Worm (Caenorhabditis elegans) whole organism, L4 larva: ENCODE data around the gene sec-6.

ENCODE experiments used
- Y5F2A.4 ChIP-seq: fragments of 200-800 bp; sonication (Bioruptor generic); optimal IDR thresholded peaks from 2 replicates; lab custom pipeline; 2018; ENCODE audit warnings: mild to moderate bottlenecking, missing genetic modification characterization, missing compliant biosample characterization
- aha-1 ChIP-seq: fragments of 150-350 bp; peaks from one replicate; lab custom pipeline; 2014; ENCODE audit warnings: missing biosample characterization, missing genetic modification characterization
- ceh-32 ChIP-seq: sonication (generic microtip); optimal IDR thresholded peaks from 2 replicates; lab custom pipeline; 2016; ENCODE audit warnings: mild to moderate bottlenecking, missing genetic modification characterization, missing compliant biosample characterization; ENCODE audit not compliant: poor library complexity
- daf-16 ChIP-seq, 3 experiments: sonication (generic microtip); optimal IDR thresholded peaks; 2 replicates each; lab custom pipeline; 2016 to 2017; ENCODE audit warnings: missing genetic modification characterization in 3 of 3, missing genetic modification reagents in 3 of 3, mild to moderate bottlenecking in 2 of 3, missing compliant biosample characterization in 2 of 3, missing biosample characterization in 1 of 3, moderate library complexity in 1 of 3
- daf-8 ChIP-seq: fragments of 200-800 bp; sonication (Bioruptor generic); IDR thresholded peaks from 2 replicates; pipeline ENCODE4 v1.3.6; 2022; ENCODE audit warnings: missing genetic modification characterization, missing compliant biosample characterization
- dmd-9 ChIP-seq: fragments of 200-800 bp; sonication (Bioruptor generic); IDR thresholded peaks from 2 replicates; pipeline ENCODE4 v1.3.6; 2022; ENCODE audit warnings: missing genetic modification reagents, missing genetic modification characterization, missing compliant biosample characterization
- gei-8 ChIP-seq: fragments of 200-800 bp; sonication (Bioruptor generic); optimal IDR thresholded peaks from 2 replicates; lab custom pipeline; 2018; ENCODE audit warnings: mild to moderate bottlenecking, missing genetic modification characterization, missing compliant biosample characterization
- lin-39 ChIP-seq: fragments of 150-350 bp; optimal IDR thresholded peaks from 2 replicates; lab custom pipeline; 2014; ENCODE audit warnings: missing biosample characterization, missing genetic modification reagents, missing genetic modification characterization
- nhr-76 ChIP-seq: fragments of 150-350 bp; optimal IDR thresholded peaks from 2 replicates; lab custom pipeline; 2014; ENCODE audit warnings: missing biosample characterization, missing genetic modification characterization
- pha-4 ChIP-seq, 2 experiments: fragments of 150-350 bp in 1 of 2; fragments of 200-800 bp in 1 of 2; sonication (Bioruptor generic) in 1 of 2; IDR thresholded peaks in 1 of 2; optimal IDR thresholded peaks in 1 of 2; 2 replicates each; pipeline versions ENCODE4 v1.3.6 to Lab custom; 2014 to 2022; ENCODE audit warnings: missing genetic modification characterization in 2 of 2, missing genetic modification reagents in 2 of 2, missing biosample characterization in 1 of 2, missing compliant biosample characterization in 1 of 2
- pqm-1 ChIP-seq: sonication (generic microtip); optimal IDR thresholded peaks from 2 replicates; lab custom pipeline; 2017; ENCODE audit warnings: missing biosample characterization, missing genetic modification characterization
- unc-62 ChIP-seq, 3 experiments: fragments of 150-350 bp in 1 of 3; sonication (generic microtip); optimal IDR thresholded peaks in 2 of 3; peaks in 1 of 3; 1 replicate in 1 of 3; 2 replicates in 2 of 3; lab custom pipeline; 2014 to 2017; ENCODE audit warnings: missing biosample characterization in 3 of 3, missing genetic modification characterization in 3 of 3, missing genetic modification reagents in 3 of 3, missing genotype in 1 of 3
- ztf-7 ChIP-seq: fragments of 150-350 bp; optimal IDR thresholded peaks from 2 replicates; lab custom pipeline; 2014; ENCODE audit warnings: missing biosample characterization, missing genetic modification characterization

DNA sequence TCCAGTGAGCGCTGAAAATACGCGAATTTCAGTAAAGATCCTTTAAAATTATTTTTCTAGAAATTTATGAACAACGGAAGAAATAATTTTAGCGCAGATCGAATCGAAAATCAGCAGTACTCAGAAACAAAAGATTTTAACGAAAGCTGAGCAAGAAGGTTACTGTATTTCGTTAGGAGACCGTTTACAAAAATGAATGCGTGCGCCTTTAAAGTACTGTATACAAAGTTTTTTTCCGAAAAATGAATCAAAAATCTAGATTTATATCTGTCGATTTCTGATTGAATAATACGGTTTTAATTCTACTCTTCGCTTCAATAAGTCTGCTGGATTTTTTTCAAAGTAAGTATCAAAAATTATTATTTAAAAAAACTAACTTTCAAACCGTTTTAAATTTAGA lies 54.7 kb downstream of the sec-6 start, which contains the start of the genes EEED8.14 and EEED8.3:
- TF ChIP-seq ztf-7 (tag; lab: Kevin White, UChicago) (no peak), aha-1 (tag; lab: Kevin White, UChicago) (no peak), unc-62 (GFP tag; optimal IDR thresholded peaks at IDR 0.05 in 1 of 2; lab: Kevin White, UChicago) (no peak), unc-62 (tag; optimal IDR thresholded peaks at IDR 0.05; lab: Kevin White, UChicago) (no peak), nhr-76 (tag; lab: Kevin White, UChicago) (no peak), Y5F2A.4 (GFP tag; lab: Kevin White, UChicago) (no peak), gei-8 (GFP tag; lab: Kevin White, UChicago) (no peak), daf-16 (GFP tag; optimal IDR thresholded peaks at IDR 0.05; lab: Kevin White, UChicago) (no peak), daf-16 (tag; optimal IDR thresholded peaks at IDR 0.05; lab: Kevin White, UChicago) (no peak), pqm-1 (tag; lab: Kevin White, UChicago) (no peak), ceh-32 (tag; lab: Kevin White, UChicago) (no peak), dmd-9 (GFP tag; lab: Robert Waterston, UW) (no peak), daf-8 (GFP tag; lab: Robert Waterston, UW) (no peak), pha-4 (GFP tag; IDR thresholded peaks at IDR 0.05; lab: Robert Waterston, UW) (no peak), pha-4 (tag; optimal IDR thresholded peaks at IDR 0.05; lab: Kevin White, UChicago) (no peak), lin-39 (no peak)
